Worm (Caenorhabditis elegans) whole organism, mixed stage, embryonic: Measurements from ENCODE around the gene npax-1.
A peak's percentile ranks its signal among the peaks of the same experiment; 100 is the strongest.

Source experiments
- M03D4.4 ChIP-seq: sonication (generic microtip); optimal IDR thresholded peaks from 2 replicates; lab custom pipeline; 2017; ENCODE audit warnings: mild to moderate bottlenecking, missing genetic modification characterization, missing compliant biosample characterization
- bed-3 ChIP-seq: fragments of 200-800 bp; sonication (Bioruptor generic); optimal IDR thresholded peaks from 3 replicates; lab custom pipeline; 2018; ENCODE audit warnings: mild to moderate bottlenecking, missing genetic modification characterization, moderate library complexity, missing compliant biosample characterization
- blmp-1 ChIP-seq: fragments of 150-350 bp; optimal IDR thresholded peaks from 2 replicates; lab custom pipeline; 2014; ENCODE audit warnings: missing biosample characterization, missing genetic modification characterization
- ceh-39 ChIP-seq: fragments of 150-350 bp; optimal IDR thresholded peaks from 2 replicates; lab custom pipeline; 2014; ENCODE audit warnings: missing biosample characterization, missing genetic modification characterization
- ceh-43 ChIP-seq: fragments of 200-800 bp; sonication (Bioruptor generic); optimal IDR thresholded peaks from 2 replicates; lab custom pipeline; 2018; ENCODE audit warnings: mild to moderate bottlenecking, missing genetic modification characterization, moderate library complexity, missing compliant biosample characterization
- ceh-83 ChIP-seq: fragments of 200-800 bp; sonication (Bioruptor generic); optimal IDR thresholded peaks from 2 replicates; lab custom pipeline; 2018; ENCODE audit warnings: mild to moderate bottlenecking, missing genetic modification characterization, missing compliant biosample characterization
- ces-1 ChIP-seq: fragments of 150-350 bp; optimal IDR thresholded peaks from 2 replicates; lab custom pipeline; 2014; ENCODE audit warnings: missing biosample characterization, missing genetic modification reagents, missing genetic modification characterization
- cnd-1 ChIP-seq: fragments of 200-800 bp; sonication (Bioruptor generic); optimal IDR thresholded peaks from 2 replicates; lab custom pipeline; 2018; ENCODE audit warnings: mild to moderate bottlenecking, missing genetic modification characterization, missing compliant biosample characterization
- drap-1 ChIP-seq: fragments of 200-800 bp; sonication (Bioruptor generic); optimal IDR thresholded peaks from 3 replicates; lab custom pipeline; 2018; ENCODE audit warnings: mild to moderate bottlenecking, missing genetic modification characterization, missing compliant biosample characterization
- elt-1 ChIP-seq: sonication (generic microtip); optimal IDR thresholded peaks from 2 replicates; lab custom pipeline; 2017; ENCODE audit warnings: missing genetic modification characterization, mild to moderate bottlenecking, missing compliant biosample characterization, antibody characterized with exemption, moderate library complexity, borderline replicate concordance; ENCODE audit not compliant: insufficient read depth
- elt-3 ChIP-seq: fragments of 150-350 bp; optimal IDR thresholded peaks from 2 replicates; lab custom pipeline; 2014; ENCODE audit warnings: missing biosample characterization, missing genetic modification characterization
- flh-1 ChIP-seq: fragments of 200-800 bp; sonication (Bioruptor generic); optimal IDR thresholded peaks from 2 replicates; lab custom pipeline; 2018; ENCODE audit warnings: mild to moderate bottlenecking, missing genetic modification characterization, moderate library complexity, missing compliant biosample characterization
- ham-2 ChIP-seq: fragments of 200-800 bp; sonication (Bioruptor generic); optimal IDR thresholded peaks from 2 replicates; lab custom pipeline; 2018; ENCODE audit warnings: mild to moderate bottlenecking, missing genetic modification characterization, missing compliant biosample characterization
- hlh-1 ChIP-seq: fragments of 150-350 bp; optimal IDR thresholded peaks from 2 replicates; lab custom pipeline; 2014; ENCODE audit warnings: missing biosample characterization, missing genetic modification reagents, missing genetic modification characterization
- lin-13 ChIP-seq: fragments of 150-350 bp; optimal IDR thresholded peaks from 2 replicates; lab custom pipeline; 2014; ENCODE audit warnings: missing biosample characterization, missing genetic modification characterization
- lin-32 ChIP-seq: fragments of 200-800 bp; sonication (Bioruptor generic); optimal IDR thresholded peaks from 2 replicates; lab custom pipeline; 2018; ENCODE audit warnings: mild to moderate bottlenecking, missing genetic modification characterization, missing compliant biosample characterization
- lsy-2 ChIP-seq: fragments of 150-350 bp; optimal IDR thresholded peaks from 2 replicates; lab custom pipeline; 2014; ENCODE audit warnings: missing biosample characterization, missing genetic modification characterization
- mab-5 ChIP-seq: fragments of 150-350 bp; optimal IDR thresholded peaks from 2 replicates; lab custom pipeline; 2014; ENCODE audit warnings: missing biosample characterization, missing genetic modification characterization
- mep-1 ChIP-seq: fragments of 150-350 bp; optimal IDR thresholded peaks from 2 replicates; lab custom pipeline; 2017; ENCODE audit warnings: missing biosample characterization, missing genetic modification reagents, missing genetic modification characterization, inconsistent platforms
- mls-2 ChIP-seq: sonication (generic microtip); optimal IDR thresholded peaks from 2 replicates; lab custom pipeline; 2016; ENCODE audit warnings: mild to moderate bottlenecking, missing genetic modification characterization, moderate library complexity, missing compliant biosample characterization
- nhr-12 ChIP-seq: fragments of 150-350 bp; optimal IDR thresholded peaks from 2 replicates; lab custom pipeline; 2014; ENCODE audit warnings: missing biosample characterization, missing genetic modification characterization
- nhr-2 ChIP-seq: fragments of 150-350 bp; optimal IDR thresholded peaks from 2 replicates; lab custom pipeline; 2014; ENCODE audit warnings: missing biosample characterization, missing genetic modification characterization
- nhr-237 ChIP-seq: fragments of 150-350 bp; optimal IDR thresholded peaks from 2 replicates; lab custom pipeline; 2014; ENCODE audit warnings: missing biosample characterization, missing genetic modification characterization
- nhr-28 ChIP-seq: fragments of 150-350 bp; optimal IDR thresholded peaks from 2 replicates; lab custom pipeline; 2014; ENCODE audit warnings: missing biosample characterization, missing genetic modification characterization
- nhr-76 ChIP-seq: sonication (generic microtip); optimal IDR thresholded peaks from 2 replicates; lab custom pipeline; 2017; ENCODE audit warnings: missing biosample characterization, missing genetic modification characterization
- pha-4 ChIP-seq: fragments of 150-350 bp; optimal IDR thresholded peaks from 2 replicates; lab custom pipeline; 2018; ENCODE audit warnings: missing biosample characterization, missing genetic modification reagents, missing genetic modification characterization
- sem-2 ChIP-seq: fragments of 200-800 bp; sonication (Bioruptor generic); optimal IDR thresholded peaks from 2 replicates; lab custom pipeline; 2018; ENCODE audit warnings: mild to moderate bottlenecking, missing genetic modification characterization, missing compliant biosample characterization
- sptf-1 ChIP-seq: sonication (generic microtip); optimal IDR thresholded peaks from 2 replicates; lab custom pipeline; 2017; ENCODE audit warnings: mild to moderate bottlenecking, missing genetic modification characterization, moderate library complexity, missing compliant biosample characterization
- tbx-8 ChIP-seq: fragments of 200-800 bp; sonication (Bioruptor generic); optimal IDR thresholded peaks from 2 replicates; lab custom pipeline; 2018; ENCODE audit warnings: mild to moderate bottlenecking, missing genetic modification characterization, moderate library complexity, missing compliant biosample characterization
- unc-120 ChIP-seq: sonication (generic microtip); optimal IDR thresholded peaks from 2 replicates; lab custom pipeline; 2017; ENCODE audit warnings: missing genetic modification characterization, missing compliant biosample characterization; ENCODE audit not compliant: poor library complexity, severe bottlenecking
- unc-39 ChIP-seq: fragments of 150-350 bp; optimal IDR thresholded peaks from 2 replicates; lab custom pipeline; 2014; ENCODE audit warnings: missing biosample characterization, missing genetic modification characterization
- unc-62 ChIP-seq: fragments of 150-350 bp; optimal IDR thresholded peaks from 2 replicates; lab custom pipeline; 2014; ENCODE audit warnings: missing biosample characterization, missing genetic modification reagents, missing genetic modification characterization
- zip-8 ChIP-seq: fragments of 150-350 bp; optimal IDR thresholded peaks from 2 replicates; lab custom pipeline; 2014; ENCODE audit warnings: missing biosample characterization, missing genetic modification characterization
- ztf-11 ChIP-seq: fragments of 150-350 bp; optimal IDR thresholded peaks from 2 replicates; lab custom pipeline; 2014; ENCODE audit warnings: missing biosample characterization, missing genetic modification characterization

Gene npax-1

DNA sequence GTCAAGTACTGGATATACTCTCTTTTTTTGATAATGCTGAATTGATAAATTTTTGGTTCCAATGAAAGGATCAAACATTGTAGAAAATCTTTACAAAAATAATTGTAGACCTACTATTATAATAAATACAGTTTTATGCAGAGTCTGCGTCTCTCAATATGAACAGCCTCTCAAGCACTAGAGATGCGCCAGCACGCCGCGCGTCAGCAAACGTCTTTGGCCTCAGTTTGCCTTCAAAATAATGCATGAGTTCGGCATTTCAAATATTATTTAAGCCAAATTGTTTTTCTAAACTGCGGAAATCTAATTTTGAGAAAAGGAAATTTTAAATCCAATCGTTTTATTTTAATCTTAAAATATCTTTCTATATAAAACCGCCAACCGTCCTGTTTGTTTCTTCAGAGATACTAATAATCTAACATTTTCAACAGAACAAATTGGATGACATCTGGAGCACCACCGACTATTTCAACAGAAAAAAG, 29.4 kb downstream of the npax-1 start, which contains the start of gene cul-4:
cul-4 (plus strand) TSS at position 432 of the 482 bp plus-strand sequence.
- TF ChIP-seq mep-1 (tag; lab: Kevin White, UChicago), result peak; percentile 29
- TF ChIP-seq cnd-1 (tag; lab: Kevin White, UChicago), result peak; percentile 32
- TF ChIP-seq ztf-11 (tag; lab: Kevin White, UChicago), result no peak
- peak; percentile 50 for TF ChIP-seq lin-13 (tag; lab: Kevin White, UChicago)
- TF ChIP-seq nhr-12 (tag; lab: Kevin White, UChicago), result no peak
- TF ChIP-seq hlh-1 (tag; lab: Kevin White, UChicago), result peak; percentile 0
- peak; percentile 33 for TF ChIP-seq M03D4.4 (tag; lab: Kevin White, UChicago)
- no peak for TF ChIP-seq ceh-39 (tag; lab: Kevin White, UChicago)
- peak; percentile 48 for TF ChIP-seq pha-4 (tag; lab: Kevin White, UChicago)
- TF ChIP-seq, all 35 proteins: peak for 6

ce11 chrII:7299042-7299441, 32.1 kb downstream of the npax-1 start, which contains the start of gene C30G12.1:
Gene C30G12.1 (plus strand): TSS chrII:7299342.
- TF ChIP-seq elt-3 (tag; lab: Kevin White, UChicago) (no peak), lin-13 (tag; lab: Kevin White, UChicago) (no peak), bed-3 (GFP tag; lab: Kevin White, UChicago) (no peak), tbx-8 (GFP tag; lab: Kevin White, UChicago) (no peak), zip-8 (tag; lab: Kevin White, UChicago) (no peak), lin-32 (GFP tag; lab: Kevin White, UChicago) (no peak), nhr-12 (tag; lab: Kevin White, UChicago) (no peak), mab-5 (tag; lab: Kevin White, UChicago) (no peak), unc-120 (tag; lab: Kevin White, UChicago) (no peak), sem-2 (GFP tag; lab: Kevin White, UChicago) (no peak), flh-1 (GFP tag; lab: Kevin White, UChicago) (no peak), unc-39 (tag; lab: Kevin White, UChicago) (no peak), nhr-76 (no peak), drap-1 (GFP tag; lab: Kevin White, UChicago) (no peak), ham-2 (GFP tag; lab: Kevin White, UChicago) (no peak), lsy-2 (tag; lab: Kevin White, UChicago) (no peak)

ce11 chrII:7298197-7298682, 32.9 kb downstream of the npax-1 start, which contains the start of gene puf-8:
Gene puf-8 (minus strand): TSS chrII:7298247.
- TF ChIP-seq M03D4.4 (tag; lab: Kevin White, UChicago), result no peak
- no peak for TF ChIP-seq sptf-1 (tag; lab: Kevin White, UChicago)
- TF ChIP-seq nhr-76, result no peak
- TF ChIP-seq nhr-2 (tag; lab: Kevin White, UChicago), result no peak
- TF ChIP-seq mls-2 (tag; lab: Kevin White, UChicago), result no peak
- no peak for TF ChIP-seq mep-1 (tag; lab: Kevin White, UChicago)
- no peak for TF ChIP-seq lin-32 (GFP tag; lab: Kevin White, UChicago)
- no peak for TF ChIP-seq unc-120 (tag; lab: Kevin White, UChicago)
- no peak for TF ChIP-seq hlh-1 (tag; lab: Kevin White, UChicago)
- TF ChIP-seq ham-2 (GFP tag; lab: Kevin White, UChicago), result no peak
- TF ChIP-seq nhr-237 (tag; lab: Kevin White, UChicago), result no peak
- TF ChIP-seq unc-62, result no peak
- TF ChIP-seq blmp-1, result no peak
- no peak for TF ChIP-seq mab-5 (tag; lab: Kevin White, UChicago)
- TF ChIP-seq cnd-1 (tag; lab: Kevin White, UChicago), result no peak
- no peak for TF ChIP-seq drap-1 (GFP tag; lab: Kevin White, UChicago)
- TF ChIP-seq flh-1 (GFP tag; lab: Kevin White, UChicago), result no peak
- TF ChIP-seq pha-4 (tag; lab: Kevin White, UChicago), result no peak
- no peak for TF ChIP-seq tbx-8 (GFP tag; lab: Kevin White, UChicago)
- TF ChIP-seq ceh-43 (GFP tag; lab: Kevin White, UChicago), result no peak

- TF ChIP-seq ztf-11 (tag; lab: Kevin White, UChicago), result no peak
- TF ChIP-seq elt-1, result no peak
- no peak for TF ChIP-seq cnd-1 (tag; lab: Kevin White, UChicago)
- no peak for TF ChIP-seq lsy-2 (tag; lab: Kevin White, UChicago)
- TF ChIP-seq unc-62, result no peak
- no peak for TF ChIP-seq blmp-1
- no peak for TF ChIP-seq ceh-83 (GFP tag; lab: Kevin White, UChicago)
- no peak for TF ChIP-seq mab-5 (tag; lab: Kevin White, UChicago)
- TF ChIP-seq nhr-76, result no peak
- no peak for TF ChIP-seq flh-1 (GFP tag; lab: Kevin White, UChicago)
- TF ChIP-seq tbx-8 (GFP tag; lab: Kevin White, UChicago), result no peak
- no peak for TF ChIP-seq ces-1 (GFP tag; lab: Kevin White, UChicago)
- TF ChIP-seq unc-120 (tag; lab: Kevin White, UChicago), result no peak
- no peak for TF ChIP-seq ceh-39 (tag; lab: Kevin White, UChicago)
- TF ChIP-seq unc-39 (tag; lab: Kevin White, UChicago), result no peak
- no peak for TF ChIP-seq bed-3 (GFP tag; lab: Kevin White, UChicago)
- TF ChIP-seq nhr-28 (tag; lab: Kevin White, UChicago), result no peak
Observed at ce11 chrII:7295917-7296316, 35.2 kb downstream of the npax-1 start, which contains the start of gene C30G12.6. Gene C30G12.6 (minus strand): TSS chrII:7296017.
